Fruit fly (Drosophila melanogaster) whole organism, embryonic: ENCODE results near the gene S6KL.

Source experiments
- Bgb ChIP-seq: fragments of 200-800 bp; sonication (Bioruptor generic); IDR thresholded peaks from 2 replicates; pipeline ENCODE4 v1.3.6; 2022; ENCODE audit warnings: missing biosample characterization, missing genetic modification characterization; ENCODE audit not compliant: partially characterized antibody
- CG11695 ChIP-seq: fragments of 200-800 bp; sonication (Bioruptor generic); IDR thresholded peaks from 3 replicates; pipeline ENCODE4 v1.3.6; 2022; ENCODE audit warnings: missing biosample characterization, missing genetic modification characterization
- CG11723 ChIP-seq: fragments of 200-800 bp; sonication (Bioruptor generic); optimal IDR thresholded peaks from 2 replicates; lab custom pipeline; 2017; ENCODE audit warnings: missing biosample characterization, mild to moderate bottlenecking, missing genetic modification characterization
- CG12155 ChIP-seq: fragments of 200-800 bp; sonication (Bioruptor generic); optimal IDR thresholded peaks from 3 replicates; lab custom pipeline; 2016; ENCODE audit warnings: missing biosample characterization, missing genetic modification characterization
- CG12391 ChIP-seq: fragments of 200-800 bp; sonication (Bioruptor generic); optimal IDR thresholded peaks from 3 replicates; lab custom pipeline; 2018; ENCODE audit warnings: missing biosample characterization, mild to moderate bottlenecking, missing genetic modification characterization, moderate library complexity
- CG15601 ChIP-seq: fragments of 200-800 bp; sonication (Bioruptor generic); optimal IDR thresholded peaks from 3 replicates; lab custom pipeline; 2019; ENCODE audit warnings: missing biosample characterization, mild to moderate bottlenecking, missing genetic modification characterization, moderate library complexity
- CG16813 ChIP-seq: fragments of 200-800 bp; sonication (Bioruptor generic); IDR thresholded peaks from 3 replicates; pipeline ENCODE4 v1.3.6; 2022; ENCODE audit warnings: missing biosample characterization, missing genetic modification characterization; ENCODE audit not compliant: partially characterized antibody
- CG17612 ChIP-seq: fragments of 200-800 bp; sonication (Bioruptor generic); IDR thresholded peaks from 2 replicates; pipeline ENCODE4 v1.3.6; 2022; ENCODE audit warnings: missing biosample characterization, missing genetic modification characterization
- CG2120 ChIP-seq: fragments of 200-800 bp; sonication (Bioruptor generic); optimal IDR thresholded peaks from 3 replicates; lab custom pipeline; 2016; ENCODE audit warnings: missing biosample characterization, missing genetic modification characterization
- CG2199 ChIP-seq: fragments of 200-800 bp; sonication (Bioruptor generic); IDR thresholded peaks from 3 replicates; pipeline ENCODE4 v1.3.6; 2022; ENCODE audit warnings: missing biosample characterization, missing genetic modification characterization
- CG2712 ChIP-seq: fragments of 200-800 bp; optimal IDR thresholded peaks from 3 replicates; lab custom pipeline; 2019; ENCODE audit warnings: missing biosample characterization, mild to moderate bottlenecking, missing genetic modification characterization, moderate library complexity
- CG3163 ChIP-seq: fragments of 200-800 bp; sonication (Bioruptor generic); optimal IDR thresholded peaks from 3 replicates; lab custom pipeline; 2016; ENCODE audit warnings: missing biosample characterization, missing genetic modification characterization
- CG32772 ChIP-seq: fragments of 200-800 bp; sonication (Bioruptor generic); IDR thresholded peaks from 2 replicates; pipeline ENCODE4 v1.3.6; 2022; ENCODE audit warnings: missing biosample characterization, missing genetic modification characterization
- CG3726 ChIP-seq: fragments of 200-800 bp; sonication (Bioruptor generic); IDR thresholded peaks from 3 replicates; pipeline ENCODE4, ENCODE4 v1.3.6; 2022; ENCODE audit warnings: missing biosample characterization, missing genetic modification characterization
- CG42726 ChIP-seq: fragments of 200-800 bp; sonication (Bioruptor generic); IDR thresholded peaks from 2 replicates; pipeline ENCODE4 v1.3.6; 2022; ENCODE audit warnings: missing biosample characterization, missing genetic modification characterization; ENCODE audit not compliant: partially characterized antibody
- CG7786 ChIP-seq: fragments of 200-800 bp; sonication (Bioruptor generic); optimal IDR thresholded peaks from 2 replicates; lab custom pipeline; 2016; ENCODE audit warnings: missing biosample characterization, missing genetic modification characterization
- CG8944 ChIP-seq: fragments of 200-800 bp; sonication (Bioruptor generic); optimal IDR thresholded peaks from 3 replicates; lab custom pipeline; 2016; ENCODE audit warnings: missing biosample characterization, missing genetic modification characterization
- Camta ChIP-seq: fragments of 200-800 bp; sonication (Bioruptor generic); optimal IDR thresholded peaks from 2 replicates; lab custom pipeline; 2016; ENCODE audit warnings: missing biosample characterization, missing genetic modification characterization
- CrebB ChIP-seq: fragments of 200-800 bp; sonication (Bioruptor generic); optimal IDR thresholded peaks from 3 replicates; lab custom pipeline; 2018; ENCODE audit warnings: missing biosample characterization, mild to moderate bottlenecking, missing genetic modification characterization
- D19A ChIP-seq: fragments of 200-800 bp; optimal IDR thresholded peaks from 3 replicates; lab custom pipeline; 2019; ENCODE audit warnings: missing biosample characterization, mild to moderate bottlenecking, missing genetic modification characterization, moderate library complexity
- Dref ChIP-seq: fragments of 200-800 bp; sonication (Bioruptor generic); IDR thresholded peaks from 2 replicates; pipeline ENCODE4 v1.3.6; 2022; ENCODE audit warnings: missing biosample characterization, missing genetic modification characterization
- E2f1 ChIP-seq: fragments of 200-800 bp; sonication (Bioruptor generic); IDR thresholded peaks from 2 replicates; pipeline ENCODE4 v1.3.6; 2022; ENCODE audit warnings: missing biosample characterization, missing genetic modification characterization
- Gsc ChIP-seq: fragments of 200-800 bp; sonication (Bioruptor generic); IDR thresholded peaks from 2 replicates; pipeline ENCODE4 v1.3.6; 2022; ENCODE audit warnings: missing biosample characterization, missing genetic modification characterization
- Hr51 ChIP-seq, 2 experiments: fragments of 200-800 bp; sonication (Bioruptor generic); optimal IDR thresholded peaks; 2 replicates in 1 of 2; 3 replicates in 1 of 2; lab custom pipeline; 2016 to 2018; ENCODE audit warnings: missing biosample characterization in 2 of 2, missing genetic modification characterization in 2 of 2, mild to moderate bottlenecking in 1 of 2, moderate library complexity in 1 of 2
- Jarid2 ChIP-seq: fragments of 200-800 bp; sonication (Bioruptor generic); optimal IDR thresholded peaks from 3 replicates; lab custom pipeline; 2017; ENCODE audit warnings: mild to moderate bottlenecking, missing biosample characterization, missing genetic modification reagents, missing genetic modification characterization
- Nf-YC ChIP-seq: fragments of 200-800 bp; optimal IDR thresholded peaks from 3 replicates; lab custom pipeline; 2019; ENCODE audit warnings: missing biosample characterization, mild to moderate bottlenecking, missing genetic modification characterization, moderate library complexity
- Spps ChIP-seq: fragments of 200-800 bp; sonication (Bioruptor generic); optimal IDR thresholded peaks from 2 replicates; lab custom pipeline; 2018; ENCODE audit warnings: missing biosample characterization, mild to moderate bottlenecking, missing genetic modification characterization
- Taf1 ChIP-seq: fragments of 200-800 bp; sonication (Bioruptor generic); IDR thresholded peaks from 2 replicates; pipeline ENCODE4 v1.3.6; 2022; ENCODE audit warnings: missing biosample characterization, missing genetic modification characterization
- YL-1 ChIP-seq: fragments of 200-800 bp; sonication (Bioruptor generic); optimal IDR thresholded peaks from 3 replicates; lab custom pipeline; 2017; ENCODE audit warnings: missing biosample characterization, mild to moderate bottlenecking, missing genetic modification characterization
- ab ChIP-seq: fragments of 200-800 bp; sonication (Bioruptor generic); optimal IDR thresholded peaks from 2 replicates; lab custom pipeline; 2016; ENCODE audit warnings: missing biosample characterization, missing genetic modification characterization
- chn ChIP-seq: fragments of 200-800 bp; sonication (Bioruptor generic); optimal IDR thresholded peaks from 2 replicates; lab custom pipeline; 2016; ENCODE audit warnings: missing biosample characterization, missing genetic modification characterization
- dimm ChIP-seq: fragments of 200-800 bp; sonication (Bioruptor generic); IDR thresholded peaks from 2 replicates; pipeline ENCODE4 v1.3.6; 2022; ENCODE audit warnings: missing biosample characterization, missing genetic modification characterization
- fd3F ChIP-seq: fragments of 200-800 bp; sonication (Bioruptor generic); optimal IDR thresholded peaks from 2 replicates; lab custom pipeline; 2018; ENCODE audit warnings: missing biosample characterization, mild to moderate bottlenecking, missing genetic modification characterization, moderate library complexity
- gfzf ChIP-seq: fragments of 200-800 bp; sonication (Bioruptor generic); optimal IDR thresholded peaks from 2 replicates; lab custom pipeline; 2016; ENCODE audit warnings: missing biosample characterization, mild to moderate bottlenecking, missing genetic modification characterization, moderate library complexity
- gsb-n ChIP-seq: fragments of 200-800 bp; sonication (Bioruptor generic); optimal IDR thresholded peaks from 3 replicates; lab custom pipeline; 2018; ENCODE audit warnings: missing biosample characterization, mild to moderate bottlenecking, missing genetic modification characterization
- hbn ChIP-seq: fragments of 200-800 bp; sonication (Bioruptor generic); IDR thresholded peaks from 2 replicates; pipeline ENCODE4 v1.3.6; 2022; ENCODE audit warnings: missing biosample characterization, missing genetic modification characterization; ENCODE audit not compliant: partially characterized antibody
- ind ChIP-seq: fragments of 200-800 bp; sonication (Bioruptor generic); optimal IDR thresholded peaks from 3 replicates; lab custom pipeline; 2016; ENCODE audit warnings: missing biosample characterization, missing genetic modification characterization
- kni ChIP-seq: fragments of 200-800 bp; sonication (Bioruptor generic); optimal IDR thresholded peaks from 3 replicates; lab custom pipeline; 2017; ENCODE audit warnings: mild to moderate bottlenecking, missing biosample characterization, missing genetic modification reagents, missing genetic modification characterization
- maf-S ChIP-seq: fragments of 200-800 bp; sonication (Bioruptor generic); optimal IDR thresholded peaks from 2 replicates; lab custom pipeline; 2016; ENCODE audit warnings: missing biosample characterization, missing genetic modification characterization
- mam ChIP-seq: fragments of 200-800 bp; sonication (Bioruptor generic); optimal IDR thresholded peaks from 3 replicates; lab custom pipeline; 2016; ENCODE audit warnings: missing biosample characterization, missing genetic modification characterization
- nmo ChIP-seq: fragments of 200-800 bp; sonication (Bioruptor generic); optimal IDR thresholded peaks from 2 replicates; lab custom pipeline; 2018; ENCODE audit warnings: missing biosample characterization, mild to moderate bottlenecking, missing genetic modification characterization, moderate library complexity
- ro ChIP-seq: fragments of 200-800 bp; sonication (Bioruptor generic); IDR thresholded peaks from 2 replicates; pipeline ENCODE4 v1.3.6; 2022; ENCODE audit warnings: missing biosample characterization, missing genetic modification characterization
- sc ChIP-seq, 3 experiments: fragments of >200 bp in 2 of 3; fragments of 200-800 bp in 1 of 3; sonication (Bioruptor generic) in 1 of 3; optimal IDR thresholded peaks; 2 replicates in 2 of 3; 3 replicates in 1 of 3; lab custom pipeline; 2017; ENCODE audit warnings: mild to moderate bottlenecking in 1 of 3, missing biosample characterization in 1 of 3, missing genetic modification characterization in 1 of 3, missing genetic modification reagents in 1 of 3
- sim ChIP-seq: fragments of 200-800 bp; sonication (Bioruptor generic); IDR thresholded peaks from 2 replicates; pipeline ENCODE4 v1.3.6; 2022; ENCODE audit warnings: missing biosample characterization, missing genetic modification characterization
- sob ChIP-seq: fragments of 200-800 bp; sonication (Bioruptor generic); IDR thresholded peaks from 2 replicates; pipeline ENCODE4 v1.3.6; 2022; ENCODE audit warnings: missing biosample characterization, missing genetic modification characterization
- toy ChIP-seq: fragments of 200-800 bp; sonication (Bioruptor generic); IDR thresholded peaks from 2 replicates; pipeline ENCODE4 v1.3.6; 2022; ENCODE audit warnings: missing biosample characterization, missing genetic modification characterization
- trem ChIP-seq: fragments of 200-800 bp; optimal IDR thresholded peaks from 3 replicates; lab custom pipeline; 2019; ENCODE audit warnings: missing biosample characterization, mild to moderate bottlenecking, missing genetic modification characterization, moderate library complexity
- vfl ChIP-seq: fragments of 200-800 bp; sonication (Bioruptor generic); optimal IDR thresholded peaks from 2 replicates; lab custom pipeline; 2016; ENCODE audit warnings: missing biosample characterization, missing genetic modification characterization
- yki ChIP-seq: fragments of >200 bp; optimal IDR thresholded peaks from 3 replicates; lab custom pipeline; 2018
- zfh1 ChIP-seq: fragments of 200-800 bp; sonication (Bioruptor generic); IDR thresholded peaks from 3 replicates; pipeline ENCODE4 v1.3.6; 2022; ENCODE audit warnings: missing biosample characterization, missing genetic modification characterization

S6KL gene

dm6 chrX:18783417-18784123, 4.7 kb upstream of the S6KL start, which contains the start of gene CG18259 (continued):
- no peak for TF ChIP-seq Jarid2 (GFP tag; lab: Kevin White, UChicago)
- TF ChIP-seq CG11695 (GFP tag; lab: Robert Waterston, UW): no peak
- TF ChIP-seq sim (GFP tag; lab: Robert Waterston, UW): no peak
- no peak for TF ChIP-seq dimm
- peak; percentile 19 for TF ChIP-seq mam (GFP tag; lab: Kevin White, UChicago)
- TF ChIP-seq CG42726: peak; percentile 54
- no peak for TF ChIP-seq vfl (GFP tag; lab: Kevin White, UChicago)
- TF ChIP-seq E2f1: no peak
- TF ChIP-seq CG2199 (GFP tag; lab: Robert Waterston, UW): no peak
- TF ChIP-seq Taf1: no peak
- peak; percentile 71 for TF ChIP-seq hbn
- no peak for TF ChIP-seq maf-S (GFP tag; lab: Kevin White, UChicago)
- no peak for TF ChIP-seq CG7786 (GFP tag; lab: Kevin White, UChicago)
- no peak for TF ChIP-seq Gsc (GFP tag; lab: Robert Waterston, UW)
- no peak for TF ChIP-seq CG11723 (GFP tag; lab: Kevin White, UChicago)
- peak; percentile 69 for TF ChIP-seq nmo (GFP tag; lab: Kevin White, UChicago)
- no peak for TF ChIP-seq ro
- no peak for TF ChIP-seq CG3726 (GFP tag; lab: Robert Waterston, UW)
- no peak for TF ChIP-seq kni (GFP tag; lab: Kevin White, UChicago)
- no peak for TF ChIP-seq Hr51 (GFP tag; optimal IDR thresholded peaks at IDR 0.05; lab: Kevin White, UChicago)
- TF ChIP-seq CG2120 (GFP tag; lab: Kevin White, UChicago): no peak
- TF ChIP-seq fd3F (GFP tag; lab: Kevin White, UChicago): no peak
- TF ChIP-seq CG8944 (GFP tag; lab: Kevin White, UChicago): no peak
- no peak for TF ChIP-seq zfh1 (GFP tag; lab: Robert Waterston, UW)
- peak; percentile 28 for TF ChIP-seq CG2712
- TF ChIP-seq sc (optimal IDR thresholded peaks at IDR 0.05; lab: Kevin White, UChicago): no peak
- TF ChIP-seq sc (GFP tag; optimal IDR thresholded peaks at IDR 0.05; lab: Kevin White, UChicago): no peak
- TF ChIP-seq gsb-n (tag; lab: Kevin White, UChicago): no peak
- TF ChIP-seq CrebB: no peak
- peak; percentile 60 for TF ChIP-seq Dref (GFP tag; lab: Robert Waterston, UW)
- TF ChIP-seq trem (tag; lab: Kevin White, UChicago): peak; percentile 35
- TF ChIP-seq ab (GFP tag; lab: Kevin White, UChicago): no peak
- peak; percentile 6 for TF ChIP-seq Camta (GFP tag; lab: Kevin White, UChicago)
- no peak for TF ChIP-seq sob (GFP tag; lab: Robert Waterston, UW)
- TF ChIP-seq CG3163: no peak
- TF ChIP-seq CG32772: peak; percentile 54
- peak; percentile 91 for TF ChIP-seq CG16813 (GFP tag; lab: Robert Waterston, UW)
- TF ChIP-seq CG12391: peak; percentile 35
- peak; percentile 77 for TF ChIP-seq Bgb (GFP tag; lab: Robert Waterston, UW)
- TF ChIP-seq chn (GFP tag; lab: Kevin White, UChicago): no peak
- TF ChIP-seq Spps (tag; lab: Kevin White, UChicago): no peak
- TF ChIP-seq CG12155 (GFP tag; lab: Kevin White, UChicago): peak; percentile 13
- no peak for TF ChIP-seq D19A (tag; lab: Kevin White, UChicago)
- peak; percentile 20 for TF ChIP-seq CG15601 (tag; lab: Kevin White, UChicago)
- no peak for TF ChIP-seq ind (GFP tag; lab: Kevin White, UChicago)
- TF ChIP-seq YL-1: peak; percentile 14
- no peak for TF ChIP-seq toy
- TF ChIP-seq gfzf (GFP tag; lab: Kevin White, UChicago): peak; percentile 80
- TF ChIP-seq CG17612: no peak
- TF ChIP-seq yki: no peak
- peak; percentile 34 for TF ChIP-seq Nf-YC
